Worm (Caenorhabditis elegans) whole organism, L4/young adult: Measurements from ENCODE around the gene nhr-168.

Experiments
- W03F9.2 ChIP-seq: fragments of 150-350 bp; optimal IDR thresholded peaks from 2 replicates; lab custom pipeline; 2014; ENCODE audit warnings: missing biosample characterization, missing genetic modification characterization
- dao-5 ChIP-seq: sonication (generic microtip); optimal IDR thresholded peaks from 2 replicates; lab custom pipeline; 2016; ENCODE audit warnings: missing genotype, missing genetic modification characterization, moderate library complexity, missing compliant biosample characterization
- him-1 ChIP-seq: sonication (generic microtip); optimal IDR thresholded peaks from 2 replicates; lab custom pipeline; 2016; ENCODE audit warnings: missing genotype, missing genetic modification reagents, missing genetic modification characterization, missing compliant biosample characterization

Gene nhr-168

ce11 chrV:13330919-13331318, 2.8 kb downstream of the nhr-168 start, which contains the start of gene nhr-129:
Gene nhr-129, minus strand, starts transcription at chrV:13331019.
- TF ChIP-seq W03F9.2 (tag; lab: Kevin White, UChicago) (no peak), dao-5 (tag; lab: Kevin White, UChicago) (no peak), him-1 (tag; lab: Kevin White, UChicago) (no peak)

- TF ChIP-seq W03F9.2 (tag; lab: Kevin White, UChicago) (no peak), him-1 (tag; lab: Kevin White, UChicago) (no peak), dao-5 (tag; lab: Kevin White, UChicago) (no peak)
These were observed 6.2 kb downstream of the nhr-168 start, which contains the start of gene str-37 for ce11 chrV:13327463-13327862. Gene str-37, plus strand, starts transcription at chrV:13327763.

ce11 chrV:13324933-13325760, 8.5 kb downstream of the nhr-168 start, which contains the start of gene C50B6.7:
Gene C50B6.7, minus strand, starts transcription at chrV:13324983.
- TF ChIP-seq dao-5 (tag; lab: Kevin White, UChicago) (no peak), him-1 (tag; lab: Kevin White, UChicago) (no peak), W03F9.2 (tag; lab: Kevin White, UChicago) (no peak)

- no peak for TF ChIP-seq dao-5 (tag; lab: Kevin White, UChicago)
- TF ChIP-seq W03F9.2 (tag; lab: Kevin White, UChicago): no peak
- TF ChIP-seq him-1 (tag; lab: Kevin White, UChicago): no peak
These were observed 13.0 kb downstream of the nhr-168 start, which contains the start of gene srh-15 for ce11 chrV:13320676-13321075. Gene srh-15, plus strand, starts transcription at chrV:13320976.

- TF ChIP-seq W03F9.2 (tag; lab: Kevin White, UChicago) (no peak), dao-5 (tag; lab: Kevin White, UChicago) (no peak), him-1 (tag; lab: Kevin White, UChicago) (no peak)
These were observed 15.7 kb downstream of the nhr-168 start, which contains the start of the genes col-161 and srh-18 for ce11 chrV:13317911-13318502. Gene col-161, minus strand, starts transcription at chrV:13318011. Gene srh-18, plus strand, starts transcription at chrV:13318452.

- TF ChIP-seq W03F9.2 (tag; lab: Kevin White, UChicago) (peak; percentile 78), dao-5 (tag; lab: Kevin White, UChicago) (no peak), him-1 (tag; lab: Kevin White, UChicago) (no peak)
These were observed 20.5 kb downstream of the nhr-168 start, which contains the start of gene C50B6.3 for ce11 chrV:13313045-13313623. Gene C50B6.3, plus strand, starts transcription at chrV:13313573.

- TF ChIP-seq W03F9.2 (tag; lab: Kevin White, UChicago) (peak; percentile 52), dao-5 (tag; lab: Kevin White, UChicago) (no peak), him-1 (tag; lab: Kevin White, UChicago) (no peak)
These were observed 21.4 kb downstream of the nhr-168 start, which contains the start of gene nasp-2 for ce11 chrV:13312210-13312676. Gene nasp-2, minus strand, starts transcription at chrV:13312260.

ce11 chrV:13309806-13310205, 23.9 kb downstream of the nhr-168 start:
- no peak for TF ChIP-seq him-1 (tag; lab: Kevin White, UChicago)
- no peak for TF ChIP-seq dao-5 (tag; lab: Kevin White, UChicago)
- no peak for TF ChIP-seq W03F9.2 (tag; lab: Kevin White, UChicago)

ce11 chrV:13308616-13309015, 25.1 kb downstream of the nhr-168 start, which contains the start of gene C50B6.1:
Gene C50B6.1, plus strand, starts transcription at chrV:13308916.
- TF ChIP-seq dao-5 (tag; lab: Kevin White, UChicago) (no peak), W03F9.2 (tag; lab: Kevin White, UChicago) (no peak), him-1 (tag; lab: Kevin White, UChicago) (no peak)

- TF ChIP-seq him-1 (tag; lab: Kevin White, UChicago) (no peak), W03F9.2 (tag; lab: Kevin White, UChicago) (no peak), dao-5 (tag; lab: Kevin White, UChicago) (no peak)
These were observed 28.9 kb downstream of the nhr-168 start, which contains the start of gene C26E1.2 for ce11 chrV:13304663-13305188. Gene C26E1.2, plus strand, starts transcription at chrV:13305138.

ce11 chrV:13301443-13301842, 32.2 kb downstream of the nhr-168 start, which contains the start of gene ceh-79:
Gene ceh-79, plus strand, starts transcription at chrV:13301833.
- TF ChIP-seq him-1 (tag; lab: Kevin White, UChicago) (no peak), W03F9.2 (tag; lab: Kevin White, UChicago) (no peak), dao-5 (tag; lab: Kevin White, UChicago) (no peak)

ce11 chrV:13300492-13300891, 33.2 kb downstream of the nhr-168 start:
- no peak for TF ChIP-seq dao-5 (tag; lab: Kevin White, UChicago)
- no peak for TF ChIP-seq him-1 (tag; lab: Kevin White, UChicago)
- TF ChIP-seq W03F9.2 (tag; lab: Kevin White, UChicago): no peak
